Fruit fly (Drosophila melanogaster) whole organism, adult: ENCODE measurements around the gene da.
A peak's percentile ranks its signal among the peaks of the same experiment; 100 is the strongest.

Experiments
- CG11617 ChIP-seq: fragments of 200-800 bp; sonication (Bioruptor generic); optimal IDR thresholded peaks from 2 replicates; lab custom pipeline; 2017; ENCODE audit warnings: mild to moderate bottlenecking, missing biosample characterization, missing genetic modification reagents, missing genetic modification characterization
- CG12768 ChIP-seq: fragments of 200-800 bp; sonication (Bioruptor generic); optimal IDR thresholded peaks from 2 replicates; lab custom pipeline; 2017; ENCODE audit warnings: missing biosample characterization, missing genetic modification characterization, mild to moderate bottlenecking, moderate library complexity, missing genetic modification reagents
- CG14711 ChIP-seq: fragments of 200-800 bp; sonication (Bioruptor generic); optimal IDR thresholded peaks from 2 replicates; lab custom pipeline; 2018; ENCODE audit warnings: missing biosample characterization, mild to moderate bottlenecking, missing genetic modification characterization, moderate library complexity
- CG1620 ChIP-seq: fragments of 200-800 bp; sonication (Bioruptor generic); optimal IDR thresholded peaks from 2 replicates; lab custom pipeline; 2016; ENCODE audit warnings: missing biosample characterization, missing genetic modification characterization
- CG33017 ChIP-seq: fragments of 200-800 bp; sonication (Bioruptor generic); optimal IDR thresholded peaks from 2 replicates; lab custom pipeline; 2018; ENCODE audit warnings: missing biosample characterization, mild to moderate bottlenecking, missing genetic modification characterization, moderate library complexity
- CG5204 ChIP-seq: fragments of 200-800 bp; sonication (Bioruptor generic); optimal IDR thresholded peaks from 2 replicates; lab custom pipeline; 2016; ENCODE audit warnings: missing biosample characterization, missing genetic modification characterization
- CG7045 ChIP-seq: fragments of 200-800 bp; sonication (Bioruptor generic); optimal IDR thresholded peaks from 2 replicates; lab custom pipeline; 2017; ENCODE audit warnings: missing biosample characterization, mild to moderate bottlenecking, missing genetic modification characterization
- CG7101 ChIP-seq: fragments of 200-800 bp; sonication (Bioruptor generic); optimal IDR thresholded peaks from 2 replicates; lab custom pipeline; 2018; ENCODE audit warnings: missing biosample characterization, mild to moderate bottlenecking, missing genetic modification characterization, moderate library complexity
- Clk ChIP-seq: fragments of 200-800 bp; sonication (Bioruptor generic); optimal IDR thresholded peaks from 2 replicates; lab custom pipeline; 2017; ENCODE audit warnings: missing biosample characterization, missing genetic modification characterization
- Crg-1 ChIP-seq: fragments of 200-800 bp; sonication (Bioruptor generic); optimal IDR thresholded peaks from 2 replicates; lab custom pipeline; 2016; ENCODE audit warnings: missing biosample characterization, missing genetic modification characterization
- Hr96 ChIP-seq: fragments of 200-800 bp; sonication (Bioruptor generic); optimal IDR thresholded peaks from 2 replicates; lab custom pipeline; 2016; ENCODE audit warnings: missing biosample characterization, missing genetic modification characterization
- Mnt ChIP-seq: fragments of 200-800 bp; sonication (Bioruptor generic); optimal IDR thresholded peaks from 2 replicates; lab custom pipeline; 2016; ENCODE audit warnings: missing biosample characterization, mild to moderate bottlenecking, missing genetic modification characterization
- bab1 ChIP-seq: fragments of 200-800 bp; sonication (Bioruptor generic); optimal IDR thresholded peaks from 3 replicates; lab custom pipeline; 2019; ENCODE audit warnings: missing biosample characterization, mild to moderate bottlenecking, missing genetic modification characterization, moderate library complexity
- cic ChIP-seq: fragments of 200-800 bp; sonication (Bioruptor generic); optimal IDR thresholded peaks from 2 replicates; lab custom pipeline; 2017; ENCODE audit warnings: missing biosample characterization, mild to moderate bottlenecking, missing genetic modification characterization, moderate library complexity
- cnc ChIP-seq, 2 experiments: fragments of >200 bp; optimal IDR thresholded peaks; 2 replicates each; lab custom pipeline; 2017
- kay ChIP-seq: fragments of 200-800 bp; sonication (Bioruptor generic); peaks from one replicate; lab custom pipeline; 2016; ENCODE audit warnings: missing biosample characterization, missing genetic modification characterization, borderline replicate concordance
- ovo ChIP-seq: fragments of 200-800 bp; sonication (Bioruptor generic); optimal IDR thresholded peaks from 2 replicates; lab custom pipeline; 2016; ENCODE audit warnings: missing biosample characterization, missing genetic modification characterization
- pad ChIP-seq: fragments of 200-800 bp; sonication (Bioruptor generic); optimal IDR thresholded peaks from 3 replicates; lab custom pipeline; 2017; ENCODE audit warnings: missing biosample characterization, missing genetic modification characterization, mild to moderate bottlenecking, moderate library complexity, missing genetic modification reagents
- tj ChIP-seq: fragments of 200-800 bp; sonication (Bioruptor generic); optimal IDR thresholded peaks from 3 replicates; lab custom pipeline; 2017; ENCODE audit warnings: missing biosample characterization, mild to moderate bottlenecking, missing genetic modification characterization, moderate library complexity
- toe ChIP-seq: fragments of 200-800 bp; sonication (Bioruptor generic); optimal IDR thresholded peaks from 2 replicates; lab custom pipeline; 2016; ENCODE audit warnings: missing biosample characterization, missing genetic modification characterization

da gene

DNA sequence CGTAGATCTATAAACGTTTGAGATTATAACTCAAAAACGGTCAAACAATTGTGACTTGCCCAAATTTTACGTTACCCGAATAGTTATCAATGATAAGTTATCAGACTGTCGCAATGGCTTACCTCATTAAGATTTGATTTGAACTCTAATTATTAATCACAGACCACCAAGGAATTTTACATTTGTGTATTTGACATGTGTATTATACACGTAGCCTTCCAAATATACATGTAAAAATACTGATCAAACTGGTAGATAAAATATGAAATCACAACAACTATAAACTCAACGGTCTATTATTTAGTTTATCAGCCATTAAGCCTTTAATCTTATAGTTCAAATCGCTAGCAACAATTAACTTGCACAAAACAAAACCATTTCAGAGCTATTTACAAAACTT lies 5.6 kb downstream of the da start:
- TF ChIP-seq CG7045 (GFP tag; lab: Kevin White, UChicago) (no peak), CG33017 (tag; lab: Kevin White, UChicago) (no peak), cnc (optimal IDR thresholded peaks at IDR 0.05; lab: Kevin White, UChicago) (no peak), pad (GFP tag; lab: Kevin White, UChicago) (no peak), kay (GFP tag; lab: Kevin White, UChicago) (no peak), tj (GFP tag; lab: Kevin White, UChicago) (no peak), CG14711 (no peak), Hr96 (GFP tag; lab: Kevin White, UChicago) (no peak), bab1 (GFP tag; lab: Kevin White, UChicago) (no peak), Clk (GFP tag; lab: Kevin White, UChicago) (no peak), CG5204 (GFP tag; lab: Kevin White, UChicago) (no peak), CG7101 (tag; lab: Kevin White, UChicago) (no peak), Crg-1 (GFP tag; lab: Kevin White, UChicago) (no peak)

DNA sequence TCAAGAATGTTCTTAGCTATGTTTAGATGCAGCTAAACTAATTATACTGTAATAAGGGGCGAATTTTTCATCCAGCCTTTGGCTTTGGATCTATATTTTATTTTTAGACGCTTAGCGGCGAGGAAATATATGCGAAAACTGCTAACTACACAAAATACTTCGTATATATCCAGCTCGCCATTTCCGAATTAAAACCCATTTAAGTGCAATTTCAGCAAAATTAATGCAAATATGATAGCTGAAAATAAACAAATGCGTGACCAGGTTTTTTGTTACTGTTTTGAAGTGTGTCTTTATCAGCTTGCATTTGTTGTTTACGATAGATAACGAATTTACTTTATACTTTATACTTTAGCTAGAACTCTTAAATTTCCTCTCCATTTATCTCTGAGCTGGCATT lies 7.1 kb downstream of the da start:
- TF ChIP-seq ovo (GFP tag; lab: Kevin White, UChicago) (no peak), cic (GFP tag; lab: Kevin White, UChicago) (no peak), Hr96 (GFP tag; lab: Kevin White, UChicago) (no peak), CG33017 (tag; lab: Kevin White, UChicago) (no peak), Clk (GFP tag; lab: Kevin White, UChicago) (no peak), CG11617 (GFP tag; lab: Kevin White, UChicago) (no peak), tj (GFP tag; lab: Kevin White, UChicago) (peak; percentile 96), CG14711 (no peak)

DNA sequence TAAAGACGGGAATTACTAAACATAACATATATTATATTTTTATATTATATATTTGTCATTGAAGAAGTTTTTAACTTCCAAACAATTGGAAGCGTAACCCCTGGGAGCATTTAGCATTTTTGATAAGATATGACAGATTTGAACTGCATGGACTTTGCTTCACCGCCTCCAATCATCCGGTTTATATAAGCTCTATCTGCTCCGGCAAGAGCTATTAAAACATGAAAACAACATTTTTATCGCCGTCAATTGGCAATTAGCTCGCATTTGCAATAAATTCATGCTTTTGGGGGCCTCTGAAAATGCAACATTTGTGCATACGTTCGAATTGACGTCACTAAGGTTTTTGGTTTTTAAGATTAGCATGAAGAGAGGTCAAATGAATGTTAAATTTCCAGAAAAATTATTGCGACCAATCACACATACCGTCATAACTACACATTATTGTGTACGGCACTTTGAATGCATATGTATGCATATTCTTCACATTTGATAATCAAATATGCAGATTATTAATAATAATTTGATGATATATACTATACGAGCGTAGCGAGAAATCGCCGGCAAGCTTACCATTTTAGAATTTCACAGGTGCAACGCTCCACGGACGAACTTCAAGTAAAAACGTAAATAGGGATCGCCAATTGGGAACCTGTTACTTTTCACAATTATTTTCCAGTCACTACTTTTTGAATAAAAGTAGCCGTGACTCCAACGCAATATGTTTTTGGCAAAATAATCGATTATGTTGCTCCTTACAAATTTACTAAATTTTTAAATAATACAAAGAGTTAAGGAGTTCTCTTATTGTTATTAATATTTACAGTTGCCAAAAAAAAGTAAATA lies 8.0 kb downstream of the da start, which contains the start of gene Mdh1:
Gene Mdh1 (minus strand): TSS at position 691 of the 846 bp plus-strand sequence.
- TF ChIP-seq Mnt (GFP tag; lab: Kevin White, UChicago), result peak; percentile 28
- TF ChIP-seq Hr96 (GFP tag; lab: Kevin White, UChicago), result no peak
- no peak for TF ChIP-seq Clk (GFP tag; lab: Kevin White, UChicago)
- no peak for TF ChIP-seq CG7101 (tag; lab: Kevin White, UChicago)
- peak; percentile 79 for TF ChIP-seq kay (GFP tag; lab: Kevin White, UChicago)
- TF ChIP-seq CG11617 (GFP tag; lab: Kevin White, UChicago), result peak; percentile 5
- no peak for TF ChIP-seq CG7045 (GFP tag; lab: Kevin White, UChicago)
- no peak for TF ChIP-seq cnc (optimal IDR thresholded peaks at IDR 0.05; lab: Kevin White, UChicago)
- TF ChIP-seq CG1620 (GFP tag; lab: Kevin White, UChicago), result no peak
- no peak for TF ChIP-seq pad (GFP tag; lab: Kevin White, UChicago)
- peak; percentile 32 for TF ChIP-seq bab1 (GFP tag; lab: Kevin White, UChicago)
- peak; percentile 19 for TF ChIP-seq CG12768 (GFP tag; lab: Kevin White, UChicago)
- TF ChIP-seq CG33017 (tag; lab: Kevin White, UChicago), result peak; percentile 25
- no peak for TF ChIP-seq ovo (GFP tag; lab: Kevin White, UChicago)
- no peak for TF ChIP-seq tj (GFP tag; lab: Kevin White, UChicago)

DNA sequence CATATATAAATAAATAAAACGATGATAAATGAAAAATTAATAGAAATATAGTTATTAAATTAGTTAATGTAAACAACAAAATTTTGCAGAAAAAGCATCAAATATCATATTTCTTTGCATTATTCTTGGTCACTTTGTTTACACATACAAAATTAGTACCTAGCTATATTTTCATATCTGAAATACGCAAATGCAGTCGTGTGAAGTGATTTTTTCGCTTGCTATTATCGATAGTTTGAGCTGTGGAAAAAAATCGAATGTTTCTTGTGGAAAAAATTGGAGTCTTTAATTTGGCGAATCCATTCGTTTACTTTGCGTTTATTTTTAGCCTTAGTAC lies 8.6 kb downstream of the da start, which contains the start of gene Cnot4:
Gene Cnot4 (plus strand): TSS at position 229 of the 337 bp plus-strand sequence.
- TF ChIP-seq CG33017 (tag; lab: Kevin White, UChicago), result no peak
- no peak for TF ChIP-seq pad (GFP tag; lab: Kevin White, UChicago)
- TF ChIP-seq Mnt (GFP tag; lab: Kevin White, UChicago), result no peak
- no peak for TF ChIP-seq cnc (optimal IDR thresholded peaks at IDR 0.05; lab: Kevin White, UChicago)
- no peak for TF ChIP-seq ovo (GFP tag; lab: Kevin White, UChicago)
- no peak for TF ChIP-seq CG14711
- no peak for TF ChIP-seq CG1620 (GFP tag; lab: Kevin White, UChicago)
- TF ChIP-seq tj (GFP tag; lab: Kevin White, UChicago), result no peak
- TF ChIP-seq cic (GFP tag; lab: Kevin White, UChicago), result no peak

DNA sequence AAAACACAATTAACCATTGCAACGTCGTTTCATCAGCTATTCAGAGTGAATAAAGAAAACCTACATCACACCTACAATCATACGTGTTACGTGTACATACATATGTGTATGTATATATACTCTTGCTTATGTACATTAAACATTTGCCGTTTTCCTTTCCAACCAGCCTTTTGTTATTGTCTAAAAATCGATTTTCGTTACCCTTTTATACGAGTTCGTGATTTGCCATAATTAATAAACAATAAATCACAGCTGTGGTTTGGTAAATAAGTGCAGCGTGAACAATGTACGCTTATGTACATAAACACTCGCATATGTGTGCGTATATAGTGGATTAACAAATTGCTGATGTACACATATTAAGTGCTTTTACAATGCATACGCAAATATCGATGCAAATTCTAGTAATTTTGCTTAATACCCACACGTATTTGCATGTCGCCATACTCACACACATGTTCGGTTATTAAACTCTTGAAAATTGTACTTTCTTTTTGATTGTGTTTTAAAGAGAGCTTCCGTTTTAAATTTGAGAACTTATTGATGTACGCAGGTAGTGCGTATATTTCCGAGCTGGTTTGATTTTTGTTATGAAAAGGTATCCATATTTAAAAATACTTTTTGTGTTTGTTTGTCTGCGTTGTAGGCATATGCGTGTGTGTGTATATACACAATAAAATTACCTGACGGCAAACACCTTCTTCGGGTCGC lies 9.1 kb downstream of the da start:
- TF ChIP-seq Mnt (GFP tag; lab: Kevin White, UChicago) (peak; percentile 65), Hr96 (GFP tag; lab: Kevin White, UChicago) (no peak), ovo (GFP tag; lab: Kevin White, UChicago) (no peak), cic (GFP tag; lab: Kevin White, UChicago) (peak; percentile 59), tj (GFP tag; lab: Kevin White, UChicago) (peak; percentile 84), toe (GFP tag; lab: Kevin White, UChicago) (no peak), kay (GFP tag; lab: Kevin White, UChicago) (peak; percentile 99), bab1 (GFP tag; lab: Kevin White, UChicago) (no peak)
